Fruit fly (Drosophila melanogaster): Measurements from ENCODE around the gene CG17734.

CG17734 gene

DNA sequence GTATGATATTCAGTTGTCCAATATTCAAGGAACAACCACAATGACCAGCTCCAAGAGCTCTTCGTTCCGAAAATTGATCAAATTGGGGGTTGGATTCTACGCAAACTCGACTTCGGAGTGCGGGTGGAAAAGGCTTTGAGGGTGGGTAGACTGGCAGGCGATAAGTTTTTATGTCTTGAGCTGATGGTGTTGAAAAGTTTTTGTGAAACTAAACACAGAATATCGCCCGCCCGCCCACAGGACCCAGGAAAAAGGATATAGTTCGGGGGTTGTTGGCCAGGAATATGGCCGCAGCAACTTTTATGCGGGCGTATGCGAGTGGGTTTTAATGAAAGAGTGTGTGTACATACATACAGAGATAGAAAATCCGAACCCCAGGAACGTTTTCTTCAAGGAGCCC lies 19.8 kb upstream of the CG17734 start (continued):
- TF ChIP-seq kay (GFP tag; optimal IDR thresholded peaks at IDR 0.05) (no peak), pros (GFP tag; optimal IDR thresholded peaks at IDR 0.05) (peak; percentile 30), nau (GFP tag; optimal IDR thresholded peaks at IDR 0.05) (no peak), CG8290 (GFP tag; optimal IDR thresholded peaks at IDR 0.05) (no peak), CG8290 (tag; optimal IDR thresholded peaks at IDR 0.05) (no peak), gce (GFP tag; IDR thresholded peaks at IDR 0.05) (no peak), CG17359 (tag; optimal IDR thresholded peaks at IDR 0.05) (no peak), Sin3A (optimal IDR thresholded peaks at IDR 0.05) (no peak), ewg (GFP tag; optimal IDR thresholded peaks at IDR 0.05) (peak; percentile 35), ara (GFP tag; IDR thresholded peaks at IDR 0.05) (no peak), sens (GFP tag) (peak; percentile 38), Sox100B (GFP tag; optimal IDR thresholded peaks at IDR 0.05) (no peak), mirr (GFP tag; optimal IDR thresholded peaks at IDR 0.05) (no peak), gfzf (GFP tag; optimal IDR thresholded peaks at IDR 0.05) (no peak), row (GFP tag; IDR thresholded peaks at IDR 0.05) (no peak), CG11696 (GFP tag; IDR thresholded peaks at IDR 0.05) (no peak), E2f1 (GFP tag; IDR thresholded peaks at IDR 0.05) (no peak), Bteb2 (GFP tag; optimal IDR thresholded peaks at IDR 0.05) (no peak), grau (tag; optimal IDR thresholded peaks at IDR 0.05) (no peak), Fer3 (tag; optimal IDR thresholded peaks at IDR 0.05) (no peak), yki (optimal IDR thresholded peaks at IDR 0.05) (no peak), NFAT (GFP tag; IDR thresholded peaks at IDR 0.05) (no peak), pho (GFP tag; optimal IDR thresholded peaks at IDR 0.05) (no peak), Ssrp (tag; optimal IDR thresholded peaks at IDR 0.05) (no peak)

DNA sequence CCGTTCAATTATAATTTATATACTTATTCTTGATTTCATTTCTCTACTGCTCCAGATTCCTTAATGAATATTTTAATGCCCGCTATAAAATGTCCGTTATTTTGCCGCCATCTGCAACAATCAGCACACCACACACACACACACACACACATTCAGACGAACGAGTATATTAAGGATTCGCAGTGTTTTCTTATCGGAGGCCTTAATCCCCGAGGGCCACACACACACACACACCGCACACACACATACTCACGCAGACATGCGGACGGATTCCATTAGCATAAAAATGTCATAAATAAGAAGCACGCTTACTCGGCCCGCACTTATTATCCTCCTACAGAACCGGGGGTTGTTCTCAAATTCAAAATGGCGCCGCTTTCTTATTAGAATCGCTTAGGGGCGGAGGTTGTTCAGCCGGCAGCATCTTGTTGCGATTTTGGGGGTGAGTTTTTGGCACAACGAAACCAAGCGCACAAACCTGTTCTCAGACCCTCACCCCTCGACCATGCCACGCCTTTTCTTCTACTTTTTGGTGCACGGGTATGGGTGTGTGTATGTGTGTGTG lies 17.2 kb upstream of the CG17734 start:
- peak; percentile 85 for TF ChIP-seq seq (GFP tag; IDR thresholded peaks at IDR 0.05)
- peak; percentile 51 for TF ChIP-seq zen (tag; optimal IDR thresholded peaks at IDR 0.05)
- TF ChIP-seq ATbp (GFP tag; optimal IDR thresholded peaks at IDR 0.05), result no peak
- no peak for TF ChIP-seq wek (GFP tag; optimal IDR thresholded peaks at IDR 0.05)
- TF ChIP-seq phol (tag; optimal IDR thresholded peaks at IDR 0.05), result peak; percentile 60
- peak; percentile 68 for TF ChIP-seq cg (GFP tag; optimal IDR thresholded peaks at IDR 0.05)
- TF ChIP-seq insv (GFP tag; optimal IDR thresholded peaks at IDR 0.05), result peak; percentile 10 to 93
- peak; percentile 90 for TF ChIP-seq Nf-YC (tag; optimal IDR thresholded peaks at IDR 0.05)
- TF ChIP-seq chn (GFP tag; optimal IDR thresholded peaks at IDR 0.05), result no peak
- peak; percentile 89 for TF ChIP-seq pros (GFP tag; optimal IDR thresholded peaks at IDR 0.05)
- TF ChIP-seq Lim3 (GFP tag; IDR thresholded peaks at IDR 0.05), result no peak
- no peak for TF ChIP-seq CG17612 (GFP tag; IDR thresholded peaks at IDR 0.05)
- peak; percentile 82 for TF ChIP-seq Nf-YB (GFP tag; optimal IDR thresholded peaks at IDR 0.05)

DNA sequence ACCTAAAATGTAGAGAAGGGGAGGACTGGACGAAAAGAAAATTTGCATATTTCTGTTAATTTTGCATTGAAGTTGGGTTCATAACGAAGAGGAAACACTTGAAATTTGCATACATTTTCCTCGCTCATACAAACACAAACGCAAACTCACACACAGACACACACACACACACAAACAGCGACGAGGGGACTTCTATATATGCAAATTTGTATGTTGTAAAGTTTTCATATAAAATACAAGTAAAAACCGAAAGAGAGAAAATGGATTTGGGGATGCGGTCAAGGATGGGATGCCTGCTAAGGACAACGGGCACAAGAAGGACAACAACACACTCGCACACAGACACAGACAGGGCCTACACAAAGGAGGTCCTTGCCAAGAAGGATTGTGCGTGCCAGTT lies 13.7 kb upstream of the CG17734 start:
- peak; percentile 93 for TF ChIP-seq Ets65A (GFP tag)
- no peak for TF ChIP-seq cg (GFP tag; optimal IDR thresholded peaks at IDR 0.05)

DNA sequence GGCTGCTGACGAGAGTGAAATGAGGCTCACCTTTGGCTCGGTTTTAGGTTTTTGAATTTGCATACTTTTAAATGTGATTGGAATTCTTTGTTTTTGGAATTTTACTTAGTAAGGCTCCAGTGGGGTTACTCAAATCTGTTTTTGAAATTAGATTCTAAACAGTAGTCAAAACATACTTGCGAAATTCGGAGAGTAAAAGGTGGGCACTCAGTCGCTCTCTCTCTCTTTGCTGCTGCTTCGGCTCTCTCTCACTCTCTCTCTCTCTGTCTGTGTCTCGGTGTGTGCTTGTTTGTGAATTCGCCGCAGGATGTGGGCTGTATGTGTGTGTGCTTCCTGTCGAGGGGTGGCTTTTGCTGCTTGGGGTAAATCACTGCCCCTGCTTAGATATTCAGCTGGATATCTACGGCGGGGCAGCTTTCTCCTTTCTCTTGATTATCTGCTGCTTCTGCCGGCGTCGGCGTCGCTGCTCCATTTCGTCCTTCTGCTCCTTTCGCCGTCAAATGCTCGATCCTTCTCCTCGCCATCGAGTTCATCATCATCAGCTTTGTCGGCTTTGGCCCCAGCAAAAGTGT lies 10.7 kb upstream of the CG17734 start:
- TF ChIP-seq CG11093 (GFP tag; IDR thresholded peaks at IDR 0.05), result no peak
- no peak for TF ChIP-seq Abd-B (GFP tag; optimal IDR thresholded peaks at IDR 0.05)
- TF ChIP-seq Oaz (GFP tag; IDR thresholded peaks at IDR 0.05), result no peak
- TF ChIP-seq Nf-YB (GFP tag; optimal IDR thresholded peaks at IDR 0.05), result peak; percentile 82
- no peak for TF ChIP-seq prd (optimal IDR thresholded peaks at IDR 0.05)
- TF ChIP-seq prd (GFP tag; IDR thresholded peaks at IDR 0.05), result no peak
- TF ChIP-seq CG10462 (GFP tag; optimal IDR thresholded peaks at IDR 0.05), result no peak
- no peak for TF ChIP-seq vnd (GFP tag; IDR thresholded peaks at IDR 0.05; ENCODE audit: partially characterized antibody)
- TF ChIP-seq luna (GFP tag; optimal IDR thresholded peaks at IDR 0.05), result no peak
- peak; percentile 81 for TF ChIP-seq Deaf1 (tag; optimal IDR thresholded peaks at IDR 0.05)
- TF ChIP-seq Tbp (GFP tag; optimal IDR thresholded peaks at IDR 0.05), result no peak
- TF ChIP-seq Dfd (GFP tag; optimal IDR thresholded peaks at IDR 0.05), result no peak
- no peak for TF ChIP-seq HHEX (GFP tag; optimal IDR thresholded peaks at IDR 0.05)
- TF ChIP-seq CG33557 (GFP tag; optimal IDR thresholded peaks at IDR 0.05), result no peak
